Fruit fly (Drosophila melanogaster) whole organism, embryonic: ENCODE measurements around the gene CG31381.
A peak's percentile ranks its signal among the peaks of the same experiment; 100 is the strongest.

Experiments used
- Atf6 ChIP-seq: fragments of 200-800 bp; sonication (Bioruptor generic); IDR thresholded peaks from 2 replicates; pipeline ENCODE4 v1.3.6; 2022; ENCODE audit warnings: missing biosample characterization, missing genetic modification characterization
- CG15269 ChIP-seq: fragments of 200-800 bp; sonication (Bioruptor generic); optimal IDR thresholded peaks from 2 replicates; lab custom pipeline; 2018; ENCODE audit warnings: missing biosample characterization, mild to moderate bottlenecking, missing genetic modification characterization, moderate library complexity
- CG17385 ChIP-seq: fragments of 200-800 bp; sonication (Bioruptor generic); optimal IDR thresholded peaks from 3 replicates; lab custom pipeline; 2018; ENCODE audit warnings: missing biosample characterization, mild to moderate bottlenecking, missing genetic modification characterization
- CG17802 ChIP-seq: fragments of 200-800 bp; sonication (Bioruptor generic); optimal IDR thresholded peaks from 2 replicates; lab custom pipeline; 2018; ENCODE audit warnings: missing biosample characterization, mild to moderate bottlenecking, missing genetic modification characterization, moderate library complexity
- CG17912 ChIP-seq: fragments of 200-800 bp; sonication (Bioruptor generic); optimal IDR thresholded peaks from 2 replicates; lab custom pipeline; 2018; ENCODE audit warnings: missing biosample characterization, mild to moderate bottlenecking, missing genetic modification characterization
- CG18599 ChIP-seq: fragments of 200-800 bp; sonication (Bioruptor generic); optimal IDR thresholded peaks from 3 replicates; lab custom pipeline; 2017; ENCODE audit warnings: missing biosample characterization, missing genetic modification characterization, mild to moderate bottlenecking, moderate library complexity, missing genetic modification reagents
- CG3407 ChIP-seq: fragments of 200-800 bp; sonication (Bioruptor generic); optimal IDR thresholded peaks from 2 replicates; lab custom pipeline; 2018; ENCODE audit warnings: missing biosample characterization, mild to moderate bottlenecking, missing genetic modification characterization
- CG4328 ChIP-seq: fragments of 200-800 bp; sonication (Bioruptor generic); optimal IDR thresholded peaks from 3 replicates; lab custom pipeline; 2017; ENCODE audit warnings: missing biosample characterization, missing genetic modification reagents, missing genetic modification characterization
- CG6683 ChIP-seq: fragments of 200-800 bp; sonication (Bioruptor generic); optimal IDR thresholded peaks from 2 replicates; lab custom pipeline; 2017; ENCODE audit warnings: missing biosample characterization, mild to moderate bottlenecking, missing genetic modification characterization, missing genetic modification reagents
- CG6854 ChIP-seq: fragments of 200-800 bp; sonication (Bioruptor generic); optimal IDR thresholded peaks from 3 replicates; lab custom pipeline; 2017; ENCODE audit warnings: missing biosample characterization, mild to moderate bottlenecking, missing genetic modification characterization
- CG7987 ChIP-seq: fragments of 200-800 bp; sonication (Bioruptor generic); optimal IDR thresholded peaks from 2 replicates; lab custom pipeline; 2018; ENCODE audit warnings: missing biosample characterization, mild to moderate bottlenecking, missing genetic modification characterization, moderate library complexity
- CG8388 ChIP-seq: fragments of 200-800 bp; sonication (Bioruptor generic); optimal IDR thresholded peaks from 2 replicates; lab custom pipeline; 2019; ENCODE audit warnings: missing biosample characterization, mild to moderate bottlenecking, missing genetic modification characterization, moderate library complexity
- Dad ChIP-seq: fragments of 200-800 bp; sonication (Bioruptor generic); optimal IDR thresholded peaks from 3 replicates; lab custom pipeline; 2016; ENCODE audit warnings: missing biosample characterization, missing genetic modification characterization
- Dp ChIP-seq: fragments of 200-800 bp; sonication (Bioruptor generic); optimal IDR thresholded peaks from 2 replicates; lab custom pipeline; 2018; ENCODE audit warnings: missing biosample characterization, mild to moderate bottlenecking, missing genetic modification characterization, moderate library complexity
- HLH4C ChIP-seq: fragments of 200-800 bp; sonication (Bioruptor generic); IDR thresholded peaks from 3 replicates; pipeline ENCODE4 v1.3.6; 2022; ENCODE audit warnings: missing biosample characterization, missing genetic modification characterization; ENCODE audit not compliant: partially characterized antibody
- HLH54F ChIP-seq: fragments of 200-800 bp; sonication (Bioruptor generic); optimal IDR thresholded peaks from 3 replicates; lab custom pipeline; 2016; ENCODE audit warnings: missing biosample characterization, missing genetic modification characterization
- Lim3 ChIP-seq: fragments of 200-800 bp; sonication (Bioruptor generic); IDR thresholded peaks from 2 replicates; pipeline ENCODE4 v1.3.6; 2022; ENCODE audit warnings: missing biosample characterization, missing genetic modification characterization
- Mrtf ChIP-seq: fragments of 200-800 bp; sonication (Bioruptor generic); IDR thresholded peaks from 3 replicates; pipeline ENCODE4 v1.3.6; 2022; ENCODE audit warnings: missing biosample characterization, missing genetic modification characterization
- Myb ChIP-seq: fragments of 200-800 bp; sonication (Bioruptor generic); optimal IDR thresholded peaks from 2 replicates; lab custom pipeline; 2016; ENCODE audit warnings: missing biosample characterization, missing genetic modification characterization
- Nf-YB ChIP-seq: fragments of 200-800 bp; sonication (Bioruptor generic); optimal IDR thresholded peaks from 3 replicates; lab custom pipeline; 2019; ENCODE audit warnings: missing biosample characterization, mild to moderate bottlenecking, missing genetic modification characterization, moderate library complexity
- Scr ChIP-seq: fragments of 200-800 bp; sonication (Bioruptor generic); IDR thresholded peaks from 2 replicates; pipeline ENCODE4 v1.3.6; 2022; ENCODE audit warnings: missing biosample characterization, missing genetic modification characterization; ENCODE audit not compliant: partially characterized antibody
- Sox102F ChIP-seq: fragments of 200-800 bp; sonication (Bioruptor generic); optimal IDR thresholded peaks from 2 replicates; lab custom pipeline; 2018; ENCODE audit warnings: missing biosample characterization, mild to moderate bottlenecking, missing genetic modification characterization, moderate library complexity
- ato ChIP-seq: fragments of 200-800 bp; sonication (Bioruptor generic); IDR thresholded peaks from 2 replicates; pipeline ENCODE4 v1.3.6; 2022; ENCODE audit warnings: missing biosample characterization, missing genetic modification characterization; ENCODE audit not compliant: partially characterized antibody
- az2 ChIP-seq: fragments of 200-800 bp; sonication (Bioruptor generic); optimal IDR thresholded peaks from 3 replicates; lab custom pipeline; 2016; ENCODE audit warnings: missing biosample characterization, missing genetic modification characterization
- cg ChIP-seq: fragments of 200-800 bp; sonication (Bioruptor generic); optimal IDR thresholded peaks from 3 replicates; lab custom pipeline; 2019; ENCODE audit warnings: missing biosample characterization, mild to moderate bottlenecking, missing genetic modification characterization, moderate library complexity
- chinmo ChIP-seq: fragments of 200-800 bp; sonication (Bioruptor generic); IDR thresholded peaks from 4 replicates; pipeline ENCODE4 v1.3.6; 2022; ENCODE audit warnings: missing biosample characterization, missing genetic modification characterization; ENCODE audit not compliant: partially characterized antibody
- cwo ChIP-seq: fragments of 200-800 bp; sonication (Bioruptor generic); optimal IDR thresholded peaks from 3 replicates; lab custom pipeline; 2017; ENCODE audit warnings: missing biosample characterization, missing genetic modification characterization, mild to moderate bottlenecking, moderate library complexity, missing genetic modification reagents
- da ChIP-seq: fragments of 200-800 bp; sonication (Bioruptor generic); optimal IDR thresholded peaks from 2 replicates; lab custom pipeline; 2016; ENCODE audit warnings: missing biosample characterization, missing genetic modification characterization
- dan ChIP-seq: fragments of 200-800 bp; sonication (Bioruptor generic); IDR thresholded peaks from 2 replicates; pipeline ENCODE4 v1.3.6; 2022; ENCODE audit warnings: missing biosample characterization, missing genetic modification characterization
- fd96Cb ChIP-seq: fragments of 200-800 bp; sonication (Bioruptor generic); optimal IDR thresholded peaks from 2 replicates; lab custom pipeline; 2018; ENCODE audit warnings: missing biosample characterization, mild to moderate bottlenecking, missing genetic modification characterization, moderate library complexity
- ftz-f1 ChIP-seq: fragments of 200-800 bp; sonication (Bioruptor generic); optimal IDR thresholded peaks from 2 replicates; lab custom pipeline; 2016; ENCODE audit warnings: missing biosample characterization, missing genetic modification characterization
- gcm2 ChIP-seq: fragments of 200-800 bp; sonication (Bioruptor generic); optimal IDR thresholded peaks from 2 replicates; lab custom pipeline; 2016; ENCODE audit warnings: missing biosample characterization, missing genetic modification characterization
- gsb-n ChIP-seq: fragments of 200-800 bp; sonication (Bioruptor generic); optimal IDR thresholded peaks from 3 replicates; lab custom pipeline; 2018; ENCODE audit warnings: missing biosample characterization, mild to moderate bottlenecking, missing genetic modification characterization
- h ChIP-seq: fragments of >200 bp; optimal IDR thresholded peaks from 2 replicates; lab custom pipeline; 2017
- hth ChIP-seq: fragments of >200 bp; optimal IDR thresholded peaks from 2 replicates; lab custom pipeline; 2017; ENCODE audit warnings: inconsistent platforms
- insv ChIP-seq, 2 experiments: fragments of 200-800 bp; sonication (Bioruptor generic); optimal IDR thresholded peaks; 3 replicates each; lab custom pipeline; 2016 to 2018; ENCODE audit warnings: missing biosample characterization in 2 of 2, missing genetic modification characterization in 2 of 2
- kah ChIP-seq: fragments of 200-800 bp; sonication (Bioruptor generic); optimal IDR thresholded peaks from 2 replicates; lab custom pipeline; 2018; ENCODE audit warnings: missing biosample characterization, mild to moderate bottlenecking, missing genetic modification characterization
- kni ChIP-seq: fragments of 200-800 bp; sonication (Bioruptor generic); optimal IDR thresholded peaks from 3 replicates; lab custom pipeline; 2017; ENCODE audit warnings: mild to moderate bottlenecking, missing biosample characterization, missing genetic modification reagents, missing genetic modification characterization
- knrl ChIP-seq: fragments of 200-800 bp; sonication (Bioruptor generic); IDR thresholded peaks from 3 replicates; pipeline ENCODE4 v1.3.6; 2022; ENCODE audit warnings: missing biosample characterization, missing genetic modification characterization; ENCODE audit not compliant: partially characterized antibody
- nau ChIP-seq: fragments of 200-800 bp; sonication (Bioruptor generic); optimal IDR thresholded peaks from 3 replicates; lab custom pipeline; 2017; ENCODE audit warnings: missing biosample characterization, mild to moderate bottlenecking, missing genetic modification characterization, missing genetic modification reagents
- peb ChIP-seq: fragments of 200-800 bp; sonication (Bioruptor generic); IDR thresholded peaks from 2 replicates; pipeline ENCODE4 v1.3.6; 2022; ENCODE audit warnings: missing biosample characterization, missing genetic modification characterization
- pho ChIP-seq: fragments of 200-800 bp; sonication (Bioruptor generic); optimal IDR thresholded peaks from 2 replicates; lab custom pipeline; 2016; ENCODE audit warnings: missing biosample characterization, missing genetic modification characterization
- phol ChIP-seq: fragments of 200-800 bp; sonication (Bioruptor generic); optimal IDR thresholded peaks from 3 replicates; lab custom pipeline; 2018; ENCODE audit warnings: missing biosample characterization, mild to moderate bottlenecking, missing genetic modification characterization, moderate library complexity
- ranshi ChIP-seq: fragments of 200-800 bp; sonication (Bioruptor generic); IDR thresholded peaks from 2 replicates; pipeline ENCODE4 v1.3.6; 2022; ENCODE audit warnings: missing biosample characterization, missing genetic modification characterization
- salm ChIP-seq: fragments of 200-800 bp; sonication (Bioruptor generic); optimal IDR thresholded peaks from 2 replicates; lab custom pipeline; 2018; ENCODE audit warnings: missing biosample characterization, mild to moderate bottlenecking, missing genetic modification characterization
- scrt ChIP-seq: fragments of 200-800 bp; sonication (Bioruptor generic); optimal IDR thresholded peaks from 2 replicates; lab custom pipeline; 2018; ENCODE audit warnings: missing biosample characterization, mild to moderate bottlenecking, missing genetic modification characterization, moderate library complexity
- ttk ChIP-seq: fragments of 200-800 bp; sonication (Bioruptor generic); IDR thresholded peaks from 2 replicates; pipeline ENCODE4 v2.1.2; 2022; ENCODE audit warnings: missing biosample characterization, missing genetic modification characterization
- unpg ChIP-seq: fragments of 200-800 bp; sonication (Bioruptor generic); optimal IDR thresholded peaks from 3 replicates; lab custom pipeline; 2018; ENCODE audit warnings: missing biosample characterization, mild to moderate bottlenecking, missing genetic modification characterization, moderate library complexity
- vnd ChIP-seq: fragments of 200-800 bp; sonication (Bioruptor generic); IDR thresholded peaks from 3 replicates; pipeline ENCODE4 v1.3.6; 2022; ENCODE audit warnings: missing biosample characterization, missing genetic modification characterization; ENCODE audit not compliant: partially characterized antibody
- zf30C ChIP-seq: fragments of 200-800 bp; sonication (Bioruptor generic); optimal IDR thresholded peaks from 3 replicates; lab custom pipeline; 2018; ENCODE audit warnings: missing biosample characterization, mild to moderate bottlenecking, missing genetic modification characterization

Gene CG31381

DNA sequence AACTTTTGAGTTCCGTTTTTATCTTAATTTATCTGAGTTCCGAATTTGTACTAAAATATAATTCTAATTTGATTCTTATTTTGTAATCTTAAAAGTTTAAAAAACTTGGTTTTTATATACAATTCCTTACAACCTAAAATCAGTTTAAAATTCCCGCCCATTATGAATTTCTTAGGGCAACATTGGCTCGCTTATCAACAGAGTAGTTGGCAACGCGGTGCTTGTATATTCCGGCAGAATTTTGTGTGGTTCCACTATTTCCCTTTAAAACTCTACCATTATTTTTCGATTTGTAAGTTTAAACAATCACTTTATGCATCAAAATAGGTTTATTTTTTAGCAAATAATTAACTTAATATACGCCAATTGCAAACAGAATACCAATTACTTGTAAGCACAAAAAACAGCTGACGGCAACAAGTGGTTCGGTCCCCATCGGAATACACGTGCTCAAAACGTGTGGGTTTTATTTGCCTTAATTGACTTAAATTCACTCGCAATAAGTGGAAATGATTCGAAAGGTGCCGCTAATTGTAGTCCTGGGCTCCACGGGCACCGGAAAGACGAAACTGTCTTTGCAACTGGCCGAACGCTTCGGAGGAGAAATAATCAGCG lies at the start of gene CG31381, which contains the start of gene CG11089 (continued):
- no peak for TF ChIP-seq CG17385 (GFP tag; lab: Kevin White, UChicago)
- TF ChIP-seq scrt (GFP tag; lab: Kevin White, UChicago), result peak; percentile 84
- 0 out of 2 replicates have a peak, but pooled peaks have one; percentile 4 for TF ChIP-seq Scr (GFP tag; lab: Robert Waterston, UW)
- no peak for TF ChIP-seq vnd (GFP tag; lab: Robert Waterston, UW)
- TF ChIP-seq CG17912, result no peak
- no peak for TF ChIP-seq ranshi
- TF ChIP-seq nau (GFP tag; lab: Kevin White, UChicago), result no peak
- TF ChIP-seq CG17802 (tag; lab: Kevin White, UChicago), result no peak
- TF ChIP-seq CG18599 (GFP tag; lab: Kevin White, UChicago), result no peak
- TF ChIP-seq unpg (GFP tag; lab: Kevin White, UChicago), result no peak
- TF ChIP-seq Sox102F (GFP tag; lab: Kevin White, UChicago), result no peak
- no peak for TF ChIP-seq insv (GFP tag; optimal IDR thresholded peaks at IDR 0.05; lab: Kevin White, UChicago)
- no peak for TF ChIP-seq CG8388 (GFP tag; lab: Kevin White, UChicago)
- TF ChIP-seq Nf-YB, result peak; percentile 7
- no peak for TF ChIP-seq gcm2 (GFP tag; lab: Kevin White, UChicago)
- peak; percentile 14 for TF ChIP-seq CG6683 (GFP tag; lab: Kevin White, UChicago)
- no peak for TF ChIP-seq zf30C (GFP tag; lab: Kevin White, UChicago)
- no peak for TF ChIP-seq CG3407
- peak; percentile 21 for TF ChIP-seq phol
- TF ChIP-seq kni (GFP tag; lab: Kevin White, UChicago), result no peak
- peak; percentile 99 for TF ChIP-seq kah (GFP tag; lab: Kevin White, UChicago)
- no peak for TF ChIP-seq Myb (GFP tag; lab: Kevin White, UChicago)
- peak; percentile 96 for TF ChIP-seq Dp
- TF ChIP-seq CG6854, result no peak
- TF ChIP-seq gsb-n (tag; lab: Kevin White, UChicago), result no peak
- TF ChIP-seq CG7987 (GFP tag; lab: Kevin White, UChicago), result no peak
- TF ChIP-seq HLH54F, result no peak
- no peak for TF ChIP-seq Dad (GFP tag; lab: Kevin White, UChicago)
- no peak for TF ChIP-seq chinmo (GFP tag; lab: Robert Waterston, UW)
- no peak for TF ChIP-seq ttk
- TF ChIP-seq h (lab: Kevin White, UChicago), result no peak
- TF ChIP-seq cg (GFP tag; lab: Kevin White, UChicago), result no peak
- no peak for TF ChIP-seq CG15269 (tag; lab: Kevin White, UChicago)
- TF ChIP-seq ato, result no peak
- TF ChIP-seq Mrtf (GFP tag; lab: Robert Waterston, UW), result no peak
- no peak for TF ChIP-seq pho (GFP tag; lab: Kevin White, UChicago)
- TF ChIP-seq Atf6, result no peak
- TF ChIP-seq ftz-f1 (GFP tag; lab: Kevin White, UChicago), result no peak
- no peak for TF ChIP-seq fd96Cb
- no peak for TF ChIP-seq CG4328
- TF ChIP-seq dan, result no peak
- TF ChIP-seq cwo (GFP tag; lab: Kevin White, UChicago), result peak; percentile 94
- TF ChIP-seq az2 (GFP tag; lab: Kevin White, UChicago), result no peak
- TF ChIP-seq Lim3 (GFP tag; lab: Robert Waterston, UW), result no peak
- no peak for TF ChIP-seq knrl (GFP tag; lab: Robert Waterston, UW)
- no peak for TF ChIP-seq hth
- TF ChIP-seq peb, result no peak
- no peak for TF ChIP-seq da
- no peak for TF ChIP-seq HLH4C
- no peak for TF ChIP-seq salm (tag; lab: Kevin White, UChicago)
